Worm (Caenorhabditis elegans) whole organism, L4/young adult: ENCODE data around the gene R02D5.3.

Experiments used
- W03F9.2 ChIP-seq: fragments of 150-350 bp; optimal IDR thresholded peaks from 2 replicates; lab custom pipeline; 2014; ENCODE audit warnings: missing biosample characterization, missing genetic modification characterization
- dao-5 ChIP-seq: sonication (generic microtip); optimal IDR thresholded peaks from 2 replicates; lab custom pipeline; 2016; ENCODE audit warnings: missing genotype, missing genetic modification characterization, moderate library complexity, missing compliant biosample characterization
- him-1 ChIP-seq: sonication (generic microtip); optimal IDR thresholded peaks from 2 replicates; lab custom pipeline; 2016; ENCODE audit warnings: missing genotype, missing genetic modification reagents, missing genetic modification characterization, missing compliant biosample characterization

DNA sequence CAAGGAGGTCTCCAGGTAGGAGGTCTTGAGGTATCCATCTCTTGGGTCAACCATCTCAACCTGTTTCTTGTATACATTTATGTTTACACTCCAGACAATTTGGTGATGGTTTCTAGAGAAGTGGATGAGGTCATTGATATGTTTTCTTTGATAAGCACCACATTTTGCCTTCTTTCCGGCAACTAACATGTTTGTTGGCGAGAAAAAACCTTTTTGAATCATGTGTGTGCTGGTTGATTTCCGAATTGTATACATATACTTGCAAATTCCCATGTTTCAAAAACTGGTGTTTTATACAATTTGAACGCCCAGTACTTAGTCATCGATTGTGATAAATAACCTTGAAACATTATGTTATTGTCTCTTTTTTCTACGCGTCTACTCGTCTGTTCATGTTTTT is 21.2 kb downstream of the R02D5.3 start:
- TF ChIP-seq him-1 (tag; lab: Kevin White, UChicago) (no peak), W03F9.2 (tag; lab: Kevin White, UChicago) (no peak), dao-5 (no peak)
